Worm (Caenorhabditis elegans) whole organism, midembryonic: ENCODE results near the gene rabr-1.

Source experiments
- T22C8.4 ChIP-seq: fragments of 200-800 bp; sonication (Bioruptor generic); IDR thresholded peaks from 2 replicates; pipeline ENCODE4 v1.3.6; 2022; ENCODE audit warnings: missing genetic modification characterization, missing compliant biosample characterization
- cog-1 ChIP-seq: sonication (generic microtip); optimal IDR thresholded peaks from 2 replicates; lab custom pipeline; 2016; ENCODE audit warnings: missing genetic modification characterization, missing compliant biosample characterization
- flt-1 ChIP-seq: fragments of 200-800 bp; sonication (Bioruptor generic); IDR thresholded peaks from 2 replicates; pipeline ENCODE4 v1.3.6; 2022; ENCODE audit warnings: missing genetic modification characterization, missing compliant biosample characterization
- klf-2 ChIP-seq: fragments of 200-800 bp; sonication (Bioruptor generic); conservative IDR thresholded peaks from 2 replicates; pipeline ENCODE4 v1.3.6; 2022; ENCODE audit warnings: missing genetic modification reagents, missing genetic modification characterization, missing compliant biosample characterization
- med-1 ChIP-seq: sonication (generic microtip); optimal IDR thresholded peaks from 2 replicates; lab custom pipeline; 2017; ENCODE audit warnings: missing genetic modification characterization, mild to moderate bottlenecking, missing compliant biosample characterization, antibody characterized with exemption, missing genetic modification reagents; ENCODE audit not compliant: insufficient read depth
- ref-1 ChIP-seq: fragments of 200-800 bp; sonication (Bioruptor generic); conservative IDR thresholded peaks from 2 replicates; pipeline ENCODE4 v1.3.6; 2022; ENCODE audit warnings: missing genetic modification reagents, missing genetic modification characterization, missing compliant biosample characterization
- tab-1 ChIP-seq: fragments of 200-800 bp; sonication (Bioruptor generic); IDR thresholded peaks from 2 replicates; pipeline ENCODE4 v1.3.6; 2022; ENCODE audit warnings: missing genetic modification characterization, missing compliant biosample characterization
- ztf-23 ChIP-seq: fragments of 200-800 bp; sonication (Bioruptor generic); IDR thresholded peaks from 2 replicates; pipeline ENCODE4 v1.3.6; 2022; ENCODE audit warnings: missing genetic modification reagents, missing genetic modification characterization, missing compliant biosample characterization
- ztf-29 ChIP-seq: fragments of 200-800 bp; sonication (Bioruptor generic); IDR thresholded peaks from 2 replicates; pipeline ENCODE4 v1.3.6; 2022; ENCODE audit warnings: missing genetic modification reagents, missing genetic modification characterization, missing compliant biosample characterization

Gene rabr-1

ce11 chrX:2495865-2496314 is at the start of gene rabr-1:
rabr-1 (plus strand) TSS chrX:2496180.
- TF ChIP-seq ztf-29 (no peak), cog-1 (tag; lab: Kevin White, UChicago) (no peak), med-1 (no peak), tab-1 (GFP tag; lab: Robert Waterston, UW) (0 out of 2 replicates have a peak, but pooled peaks have one; percentile 56), T22C8.4 (GFP tag; lab: Robert Waterston, UW) (no peak)

ce11 chrX:2446185-2446584 is 49.8 kb upstream of the rabr-1 start:
- TF ChIP-seq ztf-29: no peak
- TF ChIP-seq cog-1 (tag; lab: Kevin White, UChicago): no peak
- no peak for TF ChIP-seq ref-1 (GFP tag; lab: Robert Waterston, UW)
- no peak for TF ChIP-seq flt-1 (GFP tag; lab: Robert Waterston, UW)
- no peak for TF ChIP-seq klf-2 (GFP tag; lab: Robert Waterston, UW)
- no peak for TF ChIP-seq T22C8.4 (GFP tag; lab: Robert Waterston, UW)
- TF ChIP-seq ztf-23: no peak
- no peak for TF ChIP-seq med-1

DNA sequence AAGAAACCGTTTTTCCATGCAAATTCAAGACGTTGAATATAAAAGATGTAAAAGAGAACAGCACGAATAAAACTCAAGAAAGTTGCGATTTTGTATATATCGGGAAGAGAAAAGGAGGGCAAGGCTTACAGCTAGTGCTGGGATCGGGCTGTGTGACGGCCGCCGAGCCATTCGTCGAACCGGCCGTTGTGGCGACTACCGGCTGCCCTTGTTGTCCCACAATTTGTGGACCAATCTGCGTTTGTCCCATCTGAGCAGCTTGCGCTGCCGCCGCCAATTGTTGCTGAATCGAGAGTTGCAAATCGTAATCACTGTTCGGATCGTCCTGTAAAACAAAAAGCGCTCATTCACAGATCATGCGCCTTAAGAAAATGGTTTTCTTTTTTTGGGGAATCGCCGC is 48.8 kb upstream of the rabr-1 start:
- TF ChIP-seq tab-1 (GFP tag; lab: Robert Waterston, UW) (no peak), med-1 (no peak), ztf-29 (no peak), cog-1 (tag; lab: Kevin White, UChicago) (no peak), ref-1 (GFP tag; lab: Robert Waterston, UW) (no peak), T22C8.4 (GFP tag; lab: Robert Waterston, UW) (no peak), ztf-23 (no peak)

DNA sequence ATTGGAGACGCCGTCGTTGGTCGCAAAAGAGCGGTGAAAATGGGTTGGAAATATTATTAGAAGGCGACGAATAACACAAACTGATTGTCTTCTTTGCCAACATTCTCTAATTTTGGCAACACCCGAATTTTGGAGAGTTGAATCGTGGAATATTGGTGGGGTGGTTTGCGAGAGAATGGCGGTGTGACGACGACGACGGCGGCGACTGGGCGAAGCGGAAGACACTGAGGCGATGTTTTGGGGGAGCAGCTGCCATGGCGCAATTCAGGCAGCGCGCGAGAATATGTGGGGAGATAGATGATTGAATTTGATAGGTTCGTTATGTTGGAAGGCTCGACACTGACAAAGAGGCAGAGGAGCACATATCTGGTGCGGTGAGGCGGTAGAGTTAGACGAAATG is 45.0 kb upstream of the rabr-1 start:
- TF ChIP-seq ref-1 (GFP tag; lab: Robert Waterston, UW) (no peak), klf-2 (GFP tag; lab: Robert Waterston, UW) (no peak), tab-1 (GFP tag; lab: Robert Waterston, UW) (0 out of 2 replicates have a peak, but pooled peaks have one; percentile 42), ztf-23 (no peak)

- TF ChIP-seq flt-1 (GFP tag; lab: Robert Waterston, UW): no peak
Measured at ce11 chrX:2452297-2452696, 43.7 kb upstream of the rabr-1 start.

DNA sequence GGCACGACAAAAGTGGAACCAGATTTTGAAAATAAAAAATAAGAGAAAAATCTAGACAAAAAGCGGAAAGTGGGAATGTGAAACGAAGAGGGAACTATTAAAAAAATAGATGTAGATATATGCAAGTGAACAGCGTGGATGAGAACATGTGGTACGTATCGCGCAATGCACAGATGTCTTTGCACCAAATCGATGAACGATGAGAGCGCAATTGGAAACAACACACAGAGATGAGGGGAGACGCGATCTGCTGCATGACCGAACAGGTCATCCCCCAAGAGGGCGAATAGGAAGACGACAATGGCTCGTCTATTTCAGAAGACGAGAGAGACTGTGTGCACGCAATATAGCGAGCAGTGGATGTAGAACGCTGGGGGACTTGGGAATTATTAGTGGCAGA is 43.3 kb upstream of the rabr-1 start:
- TF ChIP-seq flt-1 (GFP tag; lab: Robert Waterston, UW) (0 out of 2 replicates have a peak, but pooled peaks have one; percentile 25), tab-1 (GFP tag; lab: Robert Waterston, UW) (0 out of 2 replicates have a peak, but pooled peaks have one; percentile 53), ref-1 (GFP tag; lab: Robert Waterston, UW) (no peak), T22C8.4 (GFP tag; lab: Robert Waterston, UW) (no peak)

DNA sequence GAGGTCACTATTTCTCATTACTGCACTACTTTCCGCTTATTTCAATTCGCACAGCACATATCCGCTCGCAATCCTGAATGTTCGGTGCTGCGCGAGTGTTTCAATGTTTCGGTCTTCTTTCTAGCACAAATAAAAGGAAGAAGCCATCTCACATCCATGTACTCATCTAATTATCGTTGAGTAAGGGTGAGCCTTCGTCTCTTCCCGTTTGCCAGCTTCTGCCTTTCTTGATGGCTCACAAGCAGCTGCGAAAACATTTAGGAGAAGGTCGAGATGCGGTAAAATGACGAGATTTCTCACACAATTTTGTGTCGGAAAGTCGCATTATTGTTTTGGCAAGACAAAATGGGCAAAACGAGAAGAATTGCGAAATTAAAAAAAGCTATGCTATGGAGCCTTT is 41.1 kb upstream of the rabr-1 start:
- TF ChIP-seq cog-1 (tag; lab: Kevin White, UChicago): no peak
- no peak for TF ChIP-seq klf-2 (GFP tag; lab: Robert Waterston, UW)
- no peak for TF ChIP-seq ztf-23
- no peak for TF ChIP-seq ref-1 (GFP tag; lab: Robert Waterston, UW)
- TF ChIP-seq flt-1 (GFP tag; lab: Robert Waterston, UW): no peak
- no peak for TF ChIP-seq T22C8.4 (GFP tag; lab: Robert Waterston, UW)
- TF ChIP-seq med-1: no peak
- TF ChIP-seq tab-1 (GFP tag; lab: Robert Waterston, UW): no peak
- no peak for TF ChIP-seq ztf-29

ce11 chrX:2456141-2456540 is 39.8 kb upstream of the rabr-1 start:
- TF ChIP-seq cog-1 (tag; lab: Kevin White, UChicago): no peak
- TF ChIP-seq klf-2 (GFP tag; lab: Robert Waterston, UW): no peak
- no peak for TF ChIP-seq T22C8.4 (GFP tag; lab: Robert Waterston, UW)
- TF ChIP-seq ztf-23: no peak
- no peak for TF ChIP-seq ztf-29
- TF ChIP-seq ref-1 (GFP tag; lab: Robert Waterston, UW): no peak
- TF ChIP-seq med-1: no peak
- TF ChIP-seq tab-1 (GFP tag; lab: Robert Waterston, UW): no peak
- TF ChIP-seq flt-1 (GFP tag; lab: Robert Waterston, UW): no peak

DNA sequence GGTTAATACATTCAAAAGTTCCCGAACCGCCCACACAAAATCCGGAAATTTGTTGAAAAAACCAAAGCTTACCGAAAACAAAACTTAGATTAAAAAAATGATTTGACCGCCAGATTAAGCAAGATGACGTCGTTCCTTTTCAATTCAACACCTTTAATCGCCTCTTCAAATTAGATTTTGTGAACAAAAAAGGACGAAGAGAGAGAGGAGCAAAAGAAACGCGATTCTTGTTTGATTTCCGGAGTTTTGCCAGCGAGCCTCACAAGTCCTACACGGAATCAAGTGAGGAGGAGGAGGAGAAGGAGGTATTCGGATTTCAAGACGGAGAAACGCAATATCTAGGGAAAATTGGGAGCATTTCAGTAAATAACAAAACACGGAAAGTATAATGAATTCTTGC is 38.5 kb upstream of the rabr-1 start:
- no peak for TF ChIP-seq T22C8.4 (GFP tag; lab: Robert Waterston, UW)
- no peak for TF ChIP-seq cog-1 (tag; lab: Kevin White, UChicago)
- no peak for TF ChIP-seq ztf-23
- no peak for TF ChIP-seq klf-2 (GFP tag; lab: Robert Waterston, UW)
- no peak for TF ChIP-seq flt-1 (GFP tag; lab: Robert Waterston, UW)
- no peak for TF ChIP-seq tab-1 (GFP tag; lab: Robert Waterston, UW)
- no peak for TF ChIP-seq med-1
- no peak for TF ChIP-seq ztf-29
- TF ChIP-seq ref-1 (GFP tag; lab: Robert Waterston, UW): no peak

DNA sequence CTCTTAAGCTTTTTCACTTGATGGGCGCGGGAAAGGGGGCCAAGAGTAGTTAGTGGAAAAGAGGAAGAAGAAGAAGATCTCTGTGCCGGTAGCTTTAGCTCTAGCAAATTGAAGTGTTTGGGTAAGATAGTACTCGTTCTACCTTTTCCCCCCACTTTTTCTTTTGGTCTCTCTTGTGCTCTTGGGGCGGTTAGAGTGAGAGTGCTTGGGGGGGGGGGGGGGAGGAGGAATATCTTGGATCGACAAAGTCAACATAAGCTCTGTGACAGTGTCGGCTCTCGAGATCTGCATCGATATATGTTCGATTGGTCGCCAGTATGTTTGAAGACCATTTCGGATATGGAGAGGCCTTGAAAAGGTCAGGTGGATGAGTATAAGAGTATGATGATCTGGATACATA is 36.2 kb upstream of the rabr-1 start, which contains the start of gene fox-1:
Gene fox-1, minus strand, starts transcription at position 101 of the 400 bp plus-strand sequence.
- TF ChIP-seq cog-1 (tag; lab: Kevin White, UChicago): no peak
- no peak for TF ChIP-seq med-1
- TF ChIP-seq tab-1 (GFP tag; lab: Robert Waterston, UW): no peak
- no peak for TF ChIP-seq klf-2 (GFP tag; lab: Robert Waterston, UW)
- no peak for TF ChIP-seq T22C8.4 (GFP tag; lab: Robert Waterston, UW)
- no peak for TF ChIP-seq ref-1 (GFP tag; lab: Robert Waterston, UW)
- TF ChIP-seq ztf-23: no peak
- TF ChIP-seq ztf-29: no peak
- no peak for TF ChIP-seq flt-1 (GFP tag; lab: Robert Waterston, UW)

- TF ChIP-seq cog-1 (tag; lab: Kevin White, UChicago): no peak
- no peak for TF ChIP-seq flt-1 (GFP tag; lab: Robert Waterston, UW)
- TF ChIP-seq ztf-29: no peak
- TF ChIP-seq T22C8.4 (GFP tag; lab: Robert Waterston, UW): no peak
- no peak for TF ChIP-seq tab-1 (GFP tag; lab: Robert Waterston, UW)
- TF ChIP-seq ref-1 (GFP tag; lab: Robert Waterston, UW): no peak
- TF ChIP-seq klf-2 (GFP tag; lab: Robert Waterston, UW): no peak
Measured at ce11 chrX:2461742-2462141, 34.2 kb upstream of the rabr-1 start.
